Fruit fly (Drosophila melanogaster): ENCODE data around the gene CG15368.

DNA sequence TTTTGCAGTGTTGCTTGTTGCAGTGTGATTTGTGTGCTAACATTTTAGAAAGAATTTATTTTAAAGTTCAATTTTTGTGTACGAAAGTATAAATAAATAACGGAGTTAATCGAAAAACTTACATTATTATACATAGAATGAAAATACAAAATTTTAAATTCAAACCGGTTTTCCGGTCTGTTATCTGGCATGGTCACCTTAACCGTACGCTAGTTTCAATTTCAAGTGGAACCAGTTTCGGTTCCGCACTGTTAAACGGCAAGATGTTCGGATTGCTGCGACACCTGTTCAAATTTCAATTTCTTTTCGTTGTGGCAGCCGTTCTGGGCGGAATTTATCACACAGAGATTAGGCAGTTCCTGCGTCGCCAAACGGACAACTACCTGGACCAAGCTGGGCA is 23.2 kb upstream of the CG15368 start, which contains the start of gene CG12056:
- TF ChIP-seq CG8478 (optimal IDR thresholded peaks at IDR 0.05) (no peak), CTCF (optimal IDR thresholded peaks at IDR 0.05) (no peak)
